Fruit fly (Drosophila melanogaster): ENCODE data around the gene CG9377.

CG9377 gene

dm6 chr2L:13398614-13399161 is 37.3 kb upstream of the CG9377 start, which contains the start of the genes CG10859 and CG7110 (continued):
- TF ChIP-seq CG13296 (GFP tag; optimal IDR thresholded peaks at IDR 0.05) = peak; percentile 71
- no peak for TF ChIP-seq zfh1 (GFP tag; IDR thresholded peaks at IDR 0.05)
- peak in 1 of 2 experiments; percentile 46 for TF ChIP-seq Hr51 (GFP tag; optimal IDR thresholded peaks at IDR 0.05)
- TF ChIP-seq eve (GFP tag; optimal IDR thresholded peaks at IDR 0.05) = no peak
- TF ChIP-seq wor (GFP tag; IDR thresholded peaks at IDR 0.05) = no peak
- TF ChIP-seq CG30403 (GFP tag; optimal IDR thresholded peaks at IDR 0.05) = no peak
- TF ChIP-seq Adf1 (GFP tag; IDR thresholded peaks at IDR 0.05) = no peak
- no peak for TF ChIP-seq ttk (GFP tag; IDR thresholded peaks at IDR 0.05)
- TF ChIP-seq Awh (GFP tag; IDR thresholded peaks at IDR 0.05) = no peak
- TF ChIP-seq CG7987 (GFP tag; optimal IDR thresholded peaks at IDR 0.05) = peak; percentile 89
- TF ChIP-seq CG15696 (tag; optimal IDR thresholded peaks at IDR 0.05) = no peak
- TF ChIP-seq H2.0 (GFP tag; IDR thresholded peaks at IDR 0.05) = no peak
- no peak for TF ChIP-seq wdn (GFP tag; IDR thresholded peaks at IDR 0.05)
- peak; percentile 46 for TF ChIP-seq CG7271 (tag; optimal IDR thresholded peaks at IDR 0.05)
- no peak for TF ChIP-seq fd96Cb (tag; optimal IDR thresholded peaks at IDR 0.05)
- TF ChIP-seq knrl (GFP tag; IDR thresholded peaks at IDR 0.05; ENCODE audit: partially characterized antibody) = no peak
- TF ChIP-seq org-1 (GFP tag; optimal IDR thresholded peaks at IDR 0.05) = no peak
- no peak for TF ChIP-seq Dbx (GFP tag; IDR thresholded peaks at IDR 0.05)
- TF ChIP-seq Doc3 (GFP tag; IDR thresholded peaks at IDR 0.05; ENCODE audit: partially characterized antibody) = no peak
- no peak for TF ChIP-seq CG16779 (GFP tag; IDR thresholded peaks at IDR 0.05)
- no peak for TF ChIP-seq grn (GFP tag; optimal IDR thresholded peaks at IDR 0.05)
- no peak for TF ChIP-seq CG9932 (GFP tag; IDR thresholded peaks at IDR 0.05)
- TF ChIP-seq CG6272 (GFP tag; IDR thresholded peaks at IDR 0.05) = no peak
- peak; percentile 35 for TF ChIP-seq CG8388 (GFP tag; optimal IDR thresholded peaks at IDR 0.05)
- TF ChIP-seq H15 (GFP tag; IDR thresholded peaks at IDR 0.05) = no peak
- no peak for TF ChIP-seq luna (GFP tag; optimal IDR thresholded peaks at IDR 0.05)
- no peak for TF ChIP-seq sna (GFP tag; IDR thresholded peaks at IDR 0.05; ENCODE audit: partially characterized antibody)
- no peak for TF ChIP-seq gcm2 (GFP tag; optimal IDR thresholded peaks at IDR 0.05)
- TF ChIP-seq Mad (GFP tag; optimal IDR thresholded peaks at IDR 0.05) = no peak
- peak in 1 of 2 experiments; percentile 27 for TF ChIP-seq Pdp1 (GFP tag; optimal IDR thresholded peaks at IDR 0.05)
- no peak for TF ChIP-seq shn (GFP tag; optimal IDR thresholded peaks at IDR 0.05)
- TF ChIP-seq CG6654 (GFP tag; optimal IDR thresholded peaks at IDR 0.05) = no peak
- TF ChIP-seq B-H1 (GFP tag; IDR thresholded peaks at IDR 0.05) = no peak
- no peak for TF ChIP-seq CkIIα-i1 (GFP tag; IDR thresholded peaks at IDR 0.05)
- TF ChIP-seq lola (GFP tag; optimal IDR thresholded peaks at IDR 0.05) = no peak
- TF ChIP-seq aop (GFP tag; IDR thresholded peaks at IDR 0.05) = 0 out of 2 replicates have a peak, but pooled peaks have one; percentile 9
- TF ChIP-seq CG16863 (GFP tag; optimal IDR thresholded peaks at IDR 0.05) = no peak
- no peak for TF ChIP-seq CG1602 (GFP tag; optimal IDR thresholded peaks at IDR 0.05)
- no peak for TF ChIP-seq mam (GFP tag; optimal IDR thresholded peaks at IDR 0.05)
- TF ChIP-seq Nf-YA (GFP tag; IDR thresholded peaks at IDR 0.05) = no peak
- peak; percentile 31 for TF ChIP-seq dmrt11E (tag; optimal IDR thresholded peaks at IDR 0.05)
- TF ChIP-seq Mes4 (GFP tag; optimal IDR thresholded peaks at IDR 0.05) = peak; percentile 17
- peak; percentile 55 for TF ChIP-seq nau (GFP tag; optimal IDR thresholded peaks at IDR 0.05)
- no peak for TF ChIP-seq CG30431 (GFP tag; optimal IDR thresholded peaks at IDR 0.05)
- peak; percentile 32 for TF ChIP-seq CG18262 (tag; optimal IDR thresholded peaks at IDR 0.05)
- peak; percentile 31 for TF ChIP-seq Hsf (GFP tag; optimal IDR thresholded peaks at IDR 0.05)
- peak; percentile 63 for TF ChIP-seq Fer3 (tag; optimal IDR thresholded peaks at IDR 0.05)
- no peak for TF ChIP-seq Ada2b (GFP tag; IDR thresholded peaks at IDR 0.05)
- no peak for TF ChIP-seq Atf3 (GFP tag; optimal IDR thresholded peaks at IDR 0.05)
- TF ChIP-seq CG5180 (GFP tag; optimal IDR thresholded peaks at IDR 0.05) = no peak
- TF ChIP-seq Tbp (GFP tag; optimal IDR thresholded peaks at IDR 0.05) = no peak

Data from whole organism, embryonic.